Fruit fly (Drosophila melanogaster) whole organism, embryonic: Measurements from ENCODE around the gene DZIP1.
A peak's percentile ranks its signal among the peaks of the same experiment; 100 is the strongest.

Experiments used
- ATbp ChIP-seq: fragments of 200-800 bp; sonication (Bioruptor generic); optimal IDR thresholded peaks from 2 replicates; lab custom pipeline; 2017; ENCODE audit warnings: missing biosample characterization, mild to moderate bottlenecking, missing genetic modification characterization, missing genetic modification reagents
- Asciz ChIP-seq: fragments of 200-800 bp; sonication (Bioruptor generic); optimal IDR thresholded peaks from 2 replicates; lab custom pipeline; 2017; ENCODE audit warnings: missing biosample characterization, mild to moderate bottlenecking, missing genetic modification characterization, missing genetic modification reagents
- Bteb2 ChIP-seq: fragments of 200-800 bp; sonication (Bioruptor generic); optimal IDR thresholded peaks from 2 replicates; lab custom pipeline; 2016; ENCODE audit warnings: missing biosample characterization, missing genetic modification characterization
- CG10979 ChIP-seq: fragments of 200-800 bp; sonication (Bioruptor generic); optimal IDR thresholded peaks from 2 replicates; lab custom pipeline; 2018; ENCODE audit warnings: missing biosample characterization, mild to moderate bottlenecking, missing genetic modification characterization, moderate library complexity
- CG11723 ChIP-seq: fragments of 200-800 bp; sonication (Bioruptor generic); optimal IDR thresholded peaks from 2 replicates; lab custom pipeline; 2017; ENCODE audit warnings: missing biosample characterization, mild to moderate bottlenecking, missing genetic modification characterization
- CG12659 ChIP-seq: fragments of 200-800 bp; sonication (Bioruptor generic); optimal IDR thresholded peaks from 3 replicates; lab custom pipeline; 2017; ENCODE audit warnings: mild to moderate bottlenecking, missing biosample characterization, missing genetic modification reagents, missing genetic modification characterization
- CG14014 ChIP-seq: fragments of 200-800 bp; sonication (Bioruptor generic); IDR thresholded peaks from 2 replicates; pipeline ENCODE4 v1.3.6; 2022; ENCODE audit warnings: missing biosample characterization, missing genetic modification characterization
- CG15696 ChIP-seq: fragments of 200-800 bp; sonication (Bioruptor generic); optimal IDR thresholded peaks from 2 replicates; lab custom pipeline; 2019; ENCODE audit warnings: missing biosample characterization, mild to moderate bottlenecking, missing genetic modification characterization, moderate library complexity
- CG16813 ChIP-seq: fragments of 200-800 bp; sonication (Bioruptor generic); IDR thresholded peaks from 3 replicates; pipeline ENCODE4 v1.3.6; 2022; ENCODE audit warnings: missing biosample characterization, missing genetic modification characterization; ENCODE audit not compliant: partially characterized antibody
- CG17359 ChIP-seq: fragments of 200-800 bp; sonication (Bioruptor generic); optimal IDR thresholded peaks from 3 replicates; lab custom pipeline; 2018; ENCODE audit warnings: missing biosample characterization, mild to moderate bottlenecking, missing genetic modification characterization, moderate library complexity
- CG17385 ChIP-seq: fragments of 200-800 bp; sonication (Bioruptor generic); optimal IDR thresholded peaks from 3 replicates; lab custom pipeline; 2018; ENCODE audit warnings: missing biosample characterization, mild to moderate bottlenecking, missing genetic modification characterization
- CG17829 ChIP-seq: fragments of 200-800 bp; optimal IDR thresholded peaks from 2 replicates; lab custom pipeline; 2019; ENCODE audit warnings: missing biosample characterization, mild to moderate bottlenecking, missing genetic modification characterization, moderate library complexity
- CG3163 ChIP-seq: fragments of 200-800 bp; sonication (Bioruptor generic); optimal IDR thresholded peaks from 3 replicates; lab custom pipeline; 2016; ENCODE audit warnings: missing biosample characterization, missing genetic modification characterization
- CG3407 ChIP-seq: fragments of 200-800 bp; sonication (Bioruptor generic); optimal IDR thresholded peaks from 2 replicates; lab custom pipeline; 2018; ENCODE audit warnings: missing biosample characterization, mild to moderate bottlenecking, missing genetic modification characterization
- CG6854 ChIP-seq: fragments of 200-800 bp; sonication (Bioruptor generic); optimal IDR thresholded peaks from 3 replicates; lab custom pipeline; 2017; ENCODE audit warnings: missing biosample characterization, mild to moderate bottlenecking, missing genetic modification characterization
- CG8388 ChIP-seq: fragments of 200-800 bp; sonication (Bioruptor generic); optimal IDR thresholded peaks from 2 replicates; lab custom pipeline; 2019; ENCODE audit warnings: missing biosample characterization, mild to moderate bottlenecking, missing genetic modification characterization, moderate library complexity
- CG8765 ChIP-seq: fragments of 200-800 bp; sonication (Bioruptor generic); IDR thresholded peaks from 2 replicates; pipeline ENCODE4 v1.3.6; 2022; ENCODE audit warnings: missing biosample characterization, missing genetic modification characterization
- CG8944 ChIP-seq: fragments of 200-800 bp; sonication (Bioruptor generic); optimal IDR thresholded peaks from 3 replicates; lab custom pipeline; 2016; ENCODE audit warnings: missing biosample characterization, missing genetic modification characterization
- CG9609 ChIP-seq: fragments of 200-800 bp; sonication (Bioruptor generic); optimal IDR thresholded peaks from 3 replicates; lab custom pipeline; 2016; ENCODE audit warnings: missing biosample characterization, missing genetic modification characterization
- Doc2 ChIP-seq: fragments of 200-800 bp; sonication (Bioruptor generic); IDR thresholded peaks from 2 replicates; pipeline ENCODE4 v1.3.6; 2022; ENCODE audit warnings: missing biosample characterization, missing genetic modification characterization
- Hand ChIP-seq: fragments of 200-800 bp; sonication (Bioruptor generic); optimal IDR thresholded peaks from 2 replicates; lab custom pipeline; 2017; ENCODE audit warnings: mild to moderate bottlenecking, missing biosample characterization, missing genetic modification reagents, missing genetic modification characterization
- HmgZ ChIP-seq: fragments of 200-800 bp; sonication (Bioruptor generic); optimal IDR thresholded peaks from 2 replicates; lab custom pipeline; 2018; ENCODE audit warnings: missing biosample characterization, mild to moderate bottlenecking, missing genetic modification characterization
- MTF-1 ChIP-seq: fragments of 200-800 bp; sonication (Bioruptor generic); optimal IDR thresholded peaks from 2 replicates; lab custom pipeline; 2018; ENCODE audit warnings: missing biosample characterization, mild to moderate bottlenecking, missing genetic modification characterization, borderline replicate concordance
- Mad ChIP-seq: fragments of 200-800 bp; sonication (Bioruptor generic); optimal IDR thresholded peaks from 2 replicates; lab custom pipeline; 2016; ENCODE audit warnings: missing biosample characterization, missing genetic modification characterization
- Med ChIP-seq: fragments of 200-800 bp; sonication (Bioruptor generic); peaks from one replicate; lab custom pipeline; 2016; ENCODE audit warnings: missing biosample characterization, missing genetic modification characterization, mild to moderate bottlenecking, inconsistent platforms, moderate library complexity
- NK7.1 ChIP-seq: fragments of 200-800 bp; sonication (Bioruptor generic); optimal IDR thresholded peaks from 3 replicates; lab custom pipeline; 2016; ENCODE audit warnings: missing biosample characterization, missing genetic modification characterization
- PHDP ChIP-seq: fragments of 200-800 bp; sonication (Bioruptor generic); optimal IDR thresholded peaks from 3 replicates; lab custom pipeline; 2018; ENCODE audit warnings: missing biosample characterization, mild to moderate bottlenecking, missing genetic modification characterization, moderate library complexity
- Rfx ChIP-seq: fragments of 200-800 bp; sonication (Bioruptor generic); IDR thresholded peaks from 2 replicates; pipeline ENCODE4 v1.3.6; 2022; ENCODE audit warnings: missing biosample characterization, missing genetic modification characterization
- Six4 ChIP-seq: fragments of 200-800 bp; sonication (Bioruptor generic); optimal IDR thresholded peaks from 2 replicates; lab custom pipeline; 2016; ENCODE audit warnings: missing biosample characterization, missing genetic modification characterization
- ase ChIP-seq: fragments of 200-800 bp; sonication (Bioruptor generic); IDR thresholded peaks from 3 replicates; pipeline ENCODE4 v1.3.6; 2022; ENCODE audit warnings: missing biosample characterization, missing genetic modification characterization
- bab2 ChIP-seq: fragments of 200-800 bp; sonication (Bioruptor generic); optimal IDR thresholded peaks from 2 replicates; lab custom pipeline; 2016; ENCODE audit warnings: missing biosample characterization, missing genetic modification characterization
- chn ChIP-seq: fragments of 200-800 bp; sonication (Bioruptor generic); optimal IDR thresholded peaks from 2 replicates; lab custom pipeline; 2016; ENCODE audit warnings: missing biosample characterization, missing genetic modification characterization
- crol ChIP-seq: fragments of 200-800 bp; sonication (Bioruptor generic); IDR thresholded peaks from 2 replicates; pipeline ENCODE4 v1.3.6; 2022; ENCODE audit warnings: missing biosample characterization, missing genetic modification characterization
- disco-r ChIP-seq: fragments of 200-800 bp; sonication (Bioruptor generic); optimal IDR thresholded peaks from 2 replicates; lab custom pipeline; 2016; ENCODE audit warnings: missing biosample characterization, missing genetic modification characterization
- dmrt11E ChIP-seq: fragments of 200-800 bp; sonication (Bioruptor generic); optimal IDR thresholded peaks from 3 replicates; lab custom pipeline; 2018; ENCODE audit warnings: missing biosample characterization, mild to moderate bottlenecking, missing genetic modification characterization, moderate library complexity
- esg ChIP-seq: fragments of 200-800 bp; sonication (Bioruptor generic); conservative IDR thresholded peaks from 2 replicates; pipeline ENCODE4 v1.3.6; 2022; ENCODE audit warnings: missing biosample characterization, missing genetic modification characterization
- eyg ChIP-seq: fragments of 200-800 bp; sonication (Bioruptor generic); optimal IDR thresholded peaks from 3 replicates; lab custom pipeline; 2016; ENCODE audit warnings: missing biosample characterization, missing genetic modification characterization
- fd3F ChIP-seq: fragments of 200-800 bp; sonication (Bioruptor generic); optimal IDR thresholded peaks from 2 replicates; lab custom pipeline; 2018; ENCODE audit warnings: missing biosample characterization, mild to moderate bottlenecking, missing genetic modification characterization, moderate library complexity
- fd96Cb ChIP-seq: fragments of 200-800 bp; sonication (Bioruptor generic); optimal IDR thresholded peaks from 2 replicates; lab custom pipeline; 2018; ENCODE audit warnings: missing biosample characterization, mild to moderate bottlenecking, missing genetic modification characterization, moderate library complexity
- fru ChIP-seq: fragments of >200 bp; optimal IDR thresholded peaks from 2 replicates; lab custom pipeline; 2017
- h ChIP-seq: fragments of >200 bp; optimal IDR thresholded peaks from 2 replicates; lab custom pipeline; 2017
- her ChIP-seq: fragments of 200-800 bp; sonication (Bioruptor generic); optimal IDR thresholded peaks from 2 replicates; lab custom pipeline; 2016; ENCODE audit warnings: missing biosample characterization, missing genetic modification characterization
- jigr1 ChIP-seq: fragments of 200-800 bp; sonication (Bioruptor generic); IDR thresholded peaks from 3 replicates; pipeline ENCODE4 v1.3.6; 2022; ENCODE audit warnings: missing biosample characterization, missing genetic modification characterization
- nmo ChIP-seq: fragments of 200-800 bp; sonication (Bioruptor generic); optimal IDR thresholded peaks from 2 replicates; lab custom pipeline; 2018; ENCODE audit warnings: missing biosample characterization, mild to moderate bottlenecking, missing genetic modification characterization, moderate library complexity
- salm ChIP-seq: fragments of 200-800 bp; sonication (Bioruptor generic); optimal IDR thresholded peaks from 2 replicates; lab custom pipeline; 2018; ENCODE audit warnings: missing biosample characterization, mild to moderate bottlenecking, missing genetic modification characterization
- shn ChIP-seq: fragments of 200-800 bp; sonication (Bioruptor generic); optimal IDR thresholded peaks from 3 replicates; lab custom pipeline; 2016; ENCODE audit warnings: missing biosample characterization, missing genetic modification characterization
- sisA ChIP-seq: fragments of 200-800 bp; sonication (Bioruptor generic); IDR thresholded peaks from 2 replicates; pipeline ENCODE4 v1.3.6; 2022; ENCODE audit warnings: missing biosample characterization, missing genetic modification characterization
- tap ChIP-seq: fragments of 200-800 bp; optimal IDR thresholded peaks from 3 replicates; lab custom pipeline; 2019; ENCODE audit warnings: missing biosample characterization, mild to moderate bottlenecking, missing genetic modification characterization, moderate library complexity
- tin ChIP-seq: fragments of 200-800 bp; sonication (Bioruptor generic); optimal IDR thresholded peaks from 3 replicates; lab custom pipeline; 2016; ENCODE audit warnings: missing biosample characterization, missing genetic modification characterization
- trh ChIP-seq: fragments of 200-800 bp; sonication (Bioruptor generic); optimal IDR thresholded peaks from 2 replicates; lab custom pipeline; 2016; ENCODE audit warnings: missing biosample characterization, missing genetic modification characterization
- twi ChIP-seq: fragments of 200-800 bp; optimal IDR thresholded peaks from 2 replicates; lab custom pipeline; 2019; ENCODE audit warnings: missing biosample characterization, mild to moderate bottlenecking, missing genetic modification characterization, moderate library complexity

DZIP1 gene

DNA sequence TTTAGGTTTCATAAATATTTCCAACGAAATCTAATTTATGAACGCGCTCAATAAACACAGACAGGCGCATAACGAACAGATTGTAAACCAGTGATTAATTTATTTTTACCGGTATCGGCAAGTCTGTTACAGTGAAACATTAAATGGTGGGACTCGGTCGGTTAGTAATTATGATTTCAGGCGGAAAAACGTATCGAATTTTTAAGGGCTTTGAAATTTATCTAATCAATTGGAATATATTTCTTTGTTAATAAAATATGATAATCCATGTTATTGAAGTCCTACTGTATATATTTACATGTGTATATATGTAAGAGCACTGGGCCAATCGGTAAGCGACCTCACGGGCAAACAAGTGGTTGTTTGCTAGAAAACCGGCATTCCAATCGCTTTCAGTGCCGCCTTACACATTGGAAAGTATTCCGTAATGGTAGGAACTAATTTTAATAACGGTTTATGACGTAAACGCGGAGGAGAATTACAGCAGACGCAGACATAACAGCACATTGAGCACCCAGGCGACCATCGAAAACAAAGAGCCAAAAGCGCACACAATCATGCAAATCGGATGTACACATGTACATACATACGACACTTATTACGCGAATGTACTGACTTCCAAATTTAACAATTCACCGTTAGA, 28.1 kb downstream of the DZIP1 start (continued):
- TF ChIP-seq MTF-1 (GFP tag; lab: Kevin White, UChicago) (peak; percentile 31), HmgZ (peak; percentile 97), fd3F (GFP tag; lab: Kevin White, UChicago) (peak; percentile 97), CG8944 (GFP tag; lab: Kevin White, UChicago) (peak; percentile 71), jigr1 (GFP tag; lab: Robert Waterston, UW) (peak; percentile 75; the same call in 2 of the 3 replicates), twi (peak; percentile 82), Hand (GFP tag; lab: Kevin White, UChicago) (peak; percentile 92), Six4 (GFP tag; lab: Kevin White, UChicago) (peak; percentile 83), chn (GFP tag; lab: Kevin White, UChicago) (peak; percentile 83), CG3407 (GFP tag; lab: Kevin White, UChicago) (peak; percentile 69), CG8388 (GFP tag; lab: Kevin White, UChicago) (peak; percentile 70), NK7.1 (GFP tag; lab: Kevin White, UChicago) (peak; percentile 50), CG14014 (GFP tag; lab: Robert Waterston, UW) (peak; percentile 98), eyg (GFP tag; lab: Kevin White, UChicago) (peak; percentile 13), CG12659 (GFP tag; lab: Kevin White, UChicago) (peak; percentile 97), CG3163 (peak; percentile 67), Mad (GFP tag; lab: Kevin White, UChicago) (peak; percentile 84), salm (peak; percentile 88), esg (peak; percentile 93), tin (GFP tag; lab: Kevin White, UChicago) (peak; percentile 94), fru (lab: Kevin White, UChicago) (no peak), CG11723 (peak; percentile 83), tap (tag; lab: Kevin White, UChicago) (peak; percentile 96), CG15696 (peak; percentile 53), shn (GFP tag; lab: Kevin White, UChicago) (peak; percentile 57), Med (GFP tag; lab: Kevin White, UChicago) (peak; percentile 99), dmrt11E (tag; lab: Kevin White, UChicago) (peak; percentile 44), bab2 (peak; percentile 93), crol (GFP tag; lab: Robert Waterston, UW) (peak; percentile 56), CG17385 (GFP tag; lab: Kevin White, UChicago) (peak; percentile 93), h (lab: Kevin White, UChicago) (no peak), CG8765 (GFP tag; lab: Robert Waterston, UW) (peak; percentile 73), Asciz (GFP tag; lab: Kevin White, UChicago) (peak; percentile 91), nmo (peak; percentile 92), fd96Cb (tag; lab: Kevin White, UChicago) (peak; percentile 76), Rfx (GFP tag; lab: Robert Waterston, UW) (peak; percentile 98), her (GFP tag; lab: Kevin White, UChicago) (peak; percentile 73), CG16813 (GFP tag; lab: Robert Waterston, UW) (no peak), disco-r (GFP tag; lab: Kevin White, UChicago) (peak; percentile 67), trh (GFP tag; lab: Kevin White, UChicago) (peak; percentile 79), PHDP (peak; percentile 97), CG6854 (peak; percentile 78), CG10979 (tag; lab: Kevin White, UChicago) (peak; percentile 66), sisA (GFP tag; lab: Robert Waterston, UW) (peak; percentile 95), CG17359 (peak; percentile 85), Bteb2 (GFP tag; lab: Kevin White, UChicago) (peak; percentile 93), CG17829 (tag; lab: Kevin White, UChicago) (peak; percentile 82), Doc2 (GFP tag; lab: Robert Waterston, UW) (peak; percentile 66), ATbp (GFP tag; lab: Kevin White, UChicago) (peak; percentile 83), ase (GFP tag; lab: Robert Waterston, UW) (peak; percentile 93), CG9609 (GFP tag; lab: Kevin White, UChicago) (peak; percentile 79)
